Worm (Caenorhabditis elegans): ENCODE results near the gene C17H12.3.

C17H12.3 gene

ce11 chrIV:6809756-6810155 lies 14.3 kb upstream of the C17H12.3 start (continued):
- TF ChIP-seq ceh-88 (GFP tag; IDR thresholded peaks at IDR 0.05) (no peak), nhr-84 (tag; optimal IDR thresholded peaks at IDR 0.05) (no peak), isw-1 (GFP tag; IDR thresholded peaks at IDR 0.05) (peak; percentile 41), zip-4 (GFP tag; optimal IDR thresholded peaks at IDR 0.05) (no peak), ceh-8 (GFP tag; optimal IDR thresholded peaks at IDR 0.05) (peak; percentile 53), mdl-1 (tag; optimal IDR thresholded peaks at IDR 0.05) (no peak), ceh-90 (tag; optimal IDR thresholded peaks at IDR 0.05) (no peak), pax-3 (tag; optimal IDR thresholded peaks at IDR 0.05) (no peak), nhr-12 (tag; optimal IDR thresholded peaks at IDR 0.05) (no peak), fkh-10 (GFP tag; optimal IDR thresholded peaks at IDR 0.05) (peak; percentile 84), vab-15 (tag; optimal IDR thresholded peaks at IDR 0.05) (no peak), snpc-4 (tag; optimal IDR thresholded peaks at IDR 0.05) (no peak), aha-1 (tag; optimal IDR thresholded peaks at IDR 0.05) (no peak), lin-35 (GFP tag; optimal IDR thresholded peaks at IDR 0.05) (peak in 1 of 2 experiments; percentile 51), nhr-71 (tag; optimal IDR thresholded peaks at IDR 0.05) (peak; percentile 72), lin-39 (tag; optimal IDR thresholded peaks at IDR 0.05) (no peak), unc-62 (GFP tag; optimal IDR thresholded peaks at IDR 0.05) (no peak), mep-1 (tag; optimal IDR thresholded peaks at IDR 0.05) (no peak), nhr-85 (tag) (no peak), dsc-1 (tag; optimal IDR thresholded peaks at IDR 0.05) (no peak), pag-3 (tag; optimal IDR thresholded peaks at IDR 0.05; ENCODE audit: borderline replicate concordance, insufficient read depth) (no peak), mef-2 (tag; optimal IDR thresholded peaks at IDR 0.05) (no peak), nhr-237 (tag; optimal IDR thresholded peaks at IDR 0.05) (no peak), lin-13 (GFP tag; optimal IDR thresholded peaks at IDR 0.05) (no peak), F16B12.6 (tag; optimal IDR thresholded peaks at IDR 0.05) (no peak), hlh-4 (tag; optimal IDR thresholded peaks at IDR 0.05) (no peak), nhr-47 (tag; optimal IDR thresholded peaks at IDR 0.05) (peak; percentile 64), C16A3.4 (tag; optimal IDR thresholded peaks at IDR 0.05) (no peak), blmp-1 (tag; optimal IDR thresholded peaks at IDR 0.05) (peak; percentile 35), rnt-1 (tag; optimal IDR thresholded peaks at IDR 0.05) (no peak), skn-1 (tag; optimal IDR thresholded peaks at IDR 0.05) (no peak), hpl-2 (GFP tag; optimal IDR thresholded peaks at IDR 0.05) (no peak), C34B4.2 (tag; optimal IDR thresholded peaks at IDR 0.05) (no peak), nhr-20 (tag; optimal IDR thresholded peaks at IDR 0.05) (no peak), snu-23 (GFP tag; optimal IDR thresholded peaks at IDR 0.05) (peak; percentile 57), nhr-11 (tag; optimal IDR thresholded peaks at IDR 0.05) (no peak), efl-3 (GFP tag; optimal IDR thresholded peaks at IDR 0.05) (no peak), pqm-1 (tag; optimal IDR thresholded peaks at IDR 0.05) (no peak), egl-13 (tag; optimal IDR thresholded peaks at IDR 0.05) (peak; percentile 50), ceh-63 (GFP tag; optimal IDR thresholded peaks at IDR 0.05) (no peak), ces-1 (GFP tag; optimal IDR thresholded peaks at IDR 0.05) (no peak), ceh-82 (tag; optimal IDR thresholded peaks at IDR 0.05) (peak; percentile 48 to 71 (median 49)), Y116A8C.19 (tag; optimal IDR thresholded peaks at IDR 0.05; ENCODE audit: borderline replicate concordance) (no peak), nhr-76 (tag; optimal IDR thresholded peaks at IDR 0.05) (no peak), sox-4 (tag; optimal IDR thresholded peaks at IDR 0.05) (no peak), egl-27 (tag; optimal IDR thresholded peaks at IDR 0.05) (peak in 1 of 2 experiments; percentile 32)
